ENCODE assay signal across 2 fruit fly cellular contexts in genomic region chr2L:6677453-6677852, dm6.
TF ChIP-seq lines count a peak whose summit lies in the region.

Gene Nse1, minus strand, starts transcription at chr2L:6677625.

- no peak for TF ChIP-seq CTCF in whole organism, embryonic (GFP tag; optimal IDR thresholded peaks at IDR 0.05; lab: Kevin White, UChicago)

TF ChIP-seq in whole organism, adult, 20 proteins besides CTCF, POLR2A, EP300 and RAD21:
- TF ChIP-seq CG14711 (tag; optimal IDR thresholded peaks at IDR 0.05; lab: Kevin White, UChicago), result no peak
- TF ChIP-seq CG33017 (tag; optimal IDR thresholded peaks at IDR 0.05; lab: Kevin White, UChicago), result no peak
- no peak for TF ChIP-seq Clk (GFP tag; optimal IDR thresholded peaks at IDR 0.05; lab: Kevin White, UChicago)
- no peak for TF ChIP-seq cnc (optimal IDR thresholded peaks at IDR 0.05; lab: Kevin White, UChicago)
- TF ChIP-seq Crg-1 (GFP tag; optimal IDR thresholded peaks at IDR 0.05; lab: Kevin White, UChicago), result no peak
- no peak for TF ChIP-seq CG1620 (GFP tag; optimal IDR thresholded peaks at IDR 0.05; lab: Kevin White, UChicago)
- peak; percentile 1 for TF ChIP-seq bab1 (GFP tag; optimal IDR thresholded peaks at IDR 0.05; lab: Kevin White, UChicago)

TF ChIP-seq in whole organism, embryonic, 481 proteins besides CTCF, POLR2A, EP300 and RAD21 (continues in another document):
- TF ChIP-seq ranshi (GFP tag; IDR thresholded peaks at IDR 0.05; lab: Robert Waterston, UW) (no peak), sna (GFP tag; IDR thresholded peaks at IDR 0.05; lab: Robert Waterston, UW; ENCODE audit: partially characterized antibody) (peak; percentile 78), CG16813 (GFP tag; IDR thresholded peaks at IDR 0.05; lab: Robert Waterston, UW; ENCODE audit: partially characterized antibody) (peak; percentile 71), Opbp (GFP tag; IDR thresholded peaks at IDR 0.05; lab: Robert Waterston, UW; ENCODE audit: partially characterized antibody) (peak; percentile 79; the same call in 2 of the 3 replicates), CG5245 (GFP tag; optimal IDR thresholded peaks at IDR 0.05; lab: Kevin White, UChicago) (no peak), CG4282 (GFP tag; optimal IDR thresholded peaks at IDR 0.05; lab: Kevin White, UChicago) (no peak), kah (GFP tag; optimal IDR thresholded peaks at IDR 0.05; lab: Kevin White, UChicago) (no peak), CG1832 (GFP tag; optimal IDR thresholded peaks at IDR 0.05; lab: Kevin White, UChicago) (no peak), Doc3 (GFP tag; IDR thresholded peaks at IDR 0.05; lab: Robert Waterston, UW; ENCODE audit: partially characterized antibody) (peak; percentile 61), Chrac-16 (GFP tag; optimal IDR thresholded peaks at IDR 0.05; lab: Kevin White, UChicago) (no peak), CG1647 (GFP tag; optimal IDR thresholded peaks at IDR 0.05; lab: Kevin White, UChicago) (no peak), stwl (tag; optimal IDR thresholded peaks at IDR 0.05; lab: Kevin White, UChicago) (peak; percentile 72), CG15514 (GFP tag; optimal IDR thresholded peaks at IDR 0.05; lab: Kevin White, UChicago) (peak; percentile 42), CG7556 (GFP tag; optimal IDR thresholded peaks at IDR 0.05; lab: Kevin White, UChicago) (no peak), CG11695 (GFP tag; IDR thresholded peaks at IDR 0.05; lab: Robert Waterston, UW) (no peak), CG4820 (GFP tag; optimal IDR thresholded peaks at IDR 0.05; lab: Kevin White, UChicago) (no peak), ara (GFP tag; IDR thresholded peaks at IDR 0.05; lab: Robert Waterston, UW) (no peak), HLH4C (GFP tag; IDR thresholded peaks at IDR 0.05; lab: Robert Waterston, UW; ENCODE audit: partially characterized antibody) (peak; percentile 55), Hmr (GFP tag; optimal IDR thresholded peaks at IDR 0.05; lab: Kevin White, UChicago) (no peak), cg (GFP tag; optimal IDR thresholded peaks at IDR 0.05; lab: Kevin White, UChicago) (no peak), dysf (GFP tag; IDR thresholded peaks at IDR 0.05; lab: Robert Waterston, UW) (no peak), Sin3A (optimal IDR thresholded peaks at IDR 0.05; lab: Kevin White, UChicago) (peak; percentile 32), Hsf (GFP tag; optimal IDR thresholded peaks at IDR 0.05; lab: Kevin White, UChicago) (no peak), CG12659 (GFP tag; optimal IDR thresholded peaks at IDR 0.05; lab: Kevin White, UChicago) (peak; percentile 20), Elba2 (GFP tag; optimal IDR thresholded peaks at IDR 0.05; lab: Kevin White, UChicago) (peak; percentile 85), sc (optimal IDR thresholded peaks at IDR 0.05; lab: Kevin White, UChicago) (no peak), sc (GFP tag; optimal IDR thresholded peaks at IDR 0.05; lab: Kevin White, UChicago) (no peak), CG16863 (GFP tag; optimal IDR thresholded peaks at IDR 0.05; lab: Kevin White, UChicago) (no peak), tio (GFP tag; optimal IDR thresholded peaks at IDR 0.05; lab: Kevin White, UChicago) (no peak), CG10267 (tag; optimal IDR thresholded peaks at IDR 0.05; lab: Kevin White, UChicago) (peak; percentile 32), CG1529 (GFP tag; optimal IDR thresholded peaks at IDR 0.05; lab: Kevin White, UChicago) (no peak), CkIIα-i1 (GFP tag; IDR thresholded peaks at IDR 0.05; lab: Robert Waterston, UW) (no peak), Bdp1 (GFP tag; optimal IDR thresholded peaks at IDR 0.05; lab: Kevin White, UChicago) (no peak), ac (GFP tag; optimal IDR thresholded peaks at IDR 0.05; lab: Kevin White, UChicago) (no peak), CG13424 (tag; optimal IDR thresholded peaks at IDR 0.05; lab: Kevin White, UChicago) (no peak), dmrt11E (tag; optimal IDR thresholded peaks at IDR 0.05; lab: Kevin White, UChicago) (no peak), slp2 (GFP tag; optimal IDR thresholded peaks at IDR 0.05; lab: Kevin White, UChicago) (no peak), Ptx1 (GFP tag; IDR thresholded peaks at IDR 0.05; lab: Robert Waterston, UW) (no peak), Trl (optimal IDR thresholded peaks at IDR 0.05; lab: Kevin White, UChicago) (no peak), Trl (GFP tag; optimal IDR thresholded peaks at IDR 0.05; lab: Kevin White, UChicago) (no peak), B-H2 (GFP tag; optimal IDR thresholded peaks at IDR 0.05; lab: Kevin White, UChicago) (no peak), bigmax (GFP tag; optimal IDR thresholded peaks at IDR 0.05; lab: Kevin White, UChicago) (no peak), tin (GFP tag; optimal IDR thresholded peaks at IDR 0.05; lab: Kevin White, UChicago) (no peak), cad (GFP tag; optimal IDR thresholded peaks at IDR 0.05; lab: Kevin White, UChicago) (no peak), Xbp1 (GFP tag; optimal IDR thresholded peaks at IDR 0.05; lab: Kevin White, UChicago) (no peak), Sry-δ (GFP tag; optimal IDR thresholded peaks at IDR 0.05; lab: Kevin White, UChicago) (peak; percentile 84), CG8765 (GFP tag; IDR thresholded peaks at IDR 0.05; lab: Robert Waterston, UW) (no peak), sug (tag; optimal IDR thresholded peaks at IDR 0.05; lab: Kevin White, UChicago) (no peak), CG17829 (tag; optimal IDR thresholded peaks at IDR 0.05; lab: Kevin White, UChicago) (peak; percentile 24), CG1602 (GFP tag; optimal IDR thresholded peaks at IDR 0.05; lab: Kevin White, UChicago) (no peak), Atf6 (GFP tag; IDR thresholded peaks at IDR 0.05; lab: Robert Waterston, UW) (no peak), CG4854 (GFP tag; optimal IDR thresholded peaks at IDR 0.05; lab: Kevin White, UChicago) (no peak), trem (tag; optimal IDR thresholded peaks at IDR 0.05; lab: Kevin White, UChicago) (peak; percentile 34), fu2 (GFP tag; optimal IDR thresholded peaks at IDR 0.05; lab: Kevin White, UChicago) (no peak), danr (GFP tag; IDR thresholded peaks at IDR 0.05; lab: Robert Waterston, UW) (no peak), Hr78 (GFP tag; optimal IDR thresholded peaks at IDR 0.05; lab: Kevin White, UChicago) (no peak), CG1024 (GFP tag; IDR thresholded peaks at IDR 0.05; lab: Robert Waterston, UW) (no peak), CG14710 (tag; optimal IDR thresholded peaks at IDR 0.05; lab: Kevin White, UChicago) (peak; percentile 38), zfh2 (GFP tag; optimal IDR thresholded peaks at IDR 0.05; lab: Kevin White, UChicago) (no peak), so (GFP tag; IDR thresholded peaks at IDR 0.05; lab: Robert Waterston, UW) (no peak), CG10274 (GFP tag; optimal IDR thresholded peaks at IDR 0.05; lab: Kevin White, UChicago) (no peak), CG17186 (GFP tag; optimal IDR thresholded peaks at IDR 0.05; lab: Kevin White, UChicago) (peak; percentile 48), CG4617 (GFP tag; optimal IDR thresholded peaks at IDR 0.05; lab: Kevin White, UChicago; ENCODE audit: borderline replicate concordance) (peak; percentile 9), az2 (GFP tag; optimal IDR thresholded peaks at IDR 0.05; lab: Kevin White, UChicago) (no peak), lola (GFP tag; optimal IDR thresholded peaks at IDR 0.05; lab: Kevin White, UChicago) (no peak), CG4424 (GFP tag; optimal IDR thresholded peaks at IDR 0.05; lab: Kevin White, UChicago) (no peak), ato (GFP tag; IDR thresholded peaks at IDR 0.05; lab: Robert Waterston, UW; ENCODE audit: partially characterized antibody) (peak; percentile 33; the same call in 1 of the 2 replicates), gro (GFP tag; optimal IDR thresholded peaks at IDR 0.05; lab: Kevin White, UChicago) (no peak), CG13287 (GFP tag; IDR thresholded peaks at IDR 0.05; lab: Robert Waterston, UW; ENCODE audit: partially characterized antibody) (peak; percentile 83), NC2α (GFP tag; optimal IDR thresholded peaks at IDR 0.05; lab: Kevin White, UChicago) (no peak), Myb (GFP tag; optimal IDR thresholded peaks at IDR 0.05; lab: Kevin White, UChicago) (peak; percentile 43), HLH3B (GFP tag; IDR thresholded peaks at IDR 0.05; lab: Robert Waterston, UW) (no peak), Scr (GFP tag; IDR thresholded peaks at IDR 0.05; lab: Robert Waterston, UW; ENCODE audit: partially characterized antibody) (peak; percentile 75), zen2 (GFP tag; IDR thresholded peaks at IDR 0.05; lab: Robert Waterston, UW; ENCODE audit: partially characterized antibody) (peak; percentile 52; the same call in 2 of the 3 replicates), CG10959 (GFP tag; IDR thresholded peaks at IDR 0.05; lab: Robert Waterston, UW) (no peak), CG31224 (GFP tag; IDR thresholded peaks at IDR 0.05; lab: Robert Waterston, UW) (no peak), vnd (GFP tag; IDR thresholded peaks at IDR 0.05; lab: Robert Waterston, UW; ENCODE audit: partially characterized antibody) (peak; percentile 50; the same call in 1 of the 3 replicates), CG8281 (tag; optimal IDR thresholded peaks at IDR 0.05; lab: Kevin White, UChicago) (no peak), crp (GFP tag; optimal IDR thresholded peaks at IDR 0.05; lab: Kevin White, UChicago) (peak in 1 of 2 experiments; percentile 1), Dref (GFP tag; IDR thresholded peaks at IDR 0.05; lab: Robert Waterston, UW) (peak; percentile 76), seq (GFP tag; IDR thresholded peaks at IDR 0.05; lab: Robert Waterston, UW) (no peak), HmgD (GFP tag; optimal IDR thresholded peaks at IDR 0.05; lab: Kevin White, UChicago) (no peak), CG7963 (GFP tag; IDR thresholded peaks at IDR 0.05; lab: Robert Waterston, UW; ENCODE audit: partially characterized antibody) (peak; percentile 64; the same call in 2 of the 3 replicates), CG10979 (tag; optimal IDR thresholded peaks at IDR 0.05; lab: Kevin White, UChicago) (no peak), bcd (GFP tag; optimal IDR thresholded peaks at IDR 0.05; lab: Kevin White, UChicago) (no peak), CG3847 (GFP tag; IDR thresholded peaks at IDR 0.05; lab: Robert Waterston, UW) (peak; percentile 92)
